Worm (Caenorhabditis elegans): Measurements from ENCODE around the gene ctsa-2.

- no peak for TF ChIP-seq pha-4 (tag; optimal IDR thresholded peaks at IDR 0.05)
- no peak for TF ChIP-seq ham-2 (GFP tag; optimal IDR thresholded peaks at IDR 0.05)
Measured at ce11 chrX:6408713-6409112, 21.7 kb downstream of the ctsa-2 start.

All from whole organism, mixed stage, embryonic.